Worm (Caenorhabditis elegans): ENCODE data around the gene F26F12.3.

DNA sequence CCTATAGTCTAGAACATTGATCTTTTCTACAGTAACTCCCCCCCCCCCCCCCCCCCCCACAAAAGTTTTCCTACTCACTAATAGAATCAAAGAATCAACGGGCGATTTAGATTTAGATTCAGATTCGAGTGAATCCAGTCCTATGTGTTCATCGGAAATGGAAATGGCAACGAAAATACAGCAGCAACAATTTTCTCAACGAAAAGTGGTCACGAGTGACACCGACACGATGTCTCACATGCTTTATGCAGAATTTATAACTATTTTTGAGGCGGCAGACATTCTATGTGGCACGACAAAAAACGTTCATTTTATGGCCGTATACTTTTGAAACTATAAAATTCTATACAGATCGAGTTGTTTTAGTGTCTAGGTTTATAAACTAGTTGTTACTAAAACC is 357 bp downstream of the F26F12.3 start:
- TF ChIP-seq tab-1 (GFP tag; IDR thresholded peaks at IDR 0.05) (no peak), cog-1 (tag; optimal IDR thresholded peaks at IDR 0.05) (no peak), ztf-23 (GFP tag; IDR thresholded peaks at IDR 0.05) (no peak), T22C8.4 (GFP tag; IDR thresholded peaks at IDR 0.05) (no peak), flt-1 (GFP tag; IDR thresholded peaks at IDR 0.05) (no peak), ref-1 (GFP tag; conservative IDR thresholded peaks at IDR 0.05) (no peak)
